Worm (Caenorhabditis elegans) whole organism, mixed stage, embryonic: ENCODE measurements around the gene scl-11.

Source experiments
- ces-1 ChIP-seq: fragments of 150-350 bp; optimal IDR thresholded peaks from 2 replicates; lab custom pipeline; 2014; ENCODE audit warnings: missing biosample characterization, missing genetic modification reagents, missing genetic modification characterization
- elt-3 ChIP-seq: fragments of 150-350 bp; optimal IDR thresholded peaks from 2 replicates; lab custom pipeline; 2014; ENCODE audit warnings: missing biosample characterization, missing genetic modification characterization
- lin-32 ChIP-seq: fragments of 200-800 bp; sonication (Bioruptor generic); optimal IDR thresholded peaks from 2 replicates; lab custom pipeline; 2018; ENCODE audit warnings: mild to moderate bottlenecking, missing genetic modification characterization, missing compliant biosample characterization
- mab-5 ChIP-seq: fragments of 150-350 bp; optimal IDR thresholded peaks from 2 replicates; lab custom pipeline; 2014; ENCODE audit warnings: missing biosample characterization, missing genetic modification characterization
- nhr-237 ChIP-seq: fragments of 150-350 bp; optimal IDR thresholded peaks from 2 replicates; lab custom pipeline; 2014; ENCODE audit warnings: missing biosample characterization, missing genetic modification characterization
- sem-2 ChIP-seq: fragments of 200-800 bp; sonication (Bioruptor generic); optimal IDR thresholded peaks from 2 replicates; lab custom pipeline; 2018; ENCODE audit warnings: mild to moderate bottlenecking, missing genetic modification characterization, missing compliant biosample characterization
- snpc-4 ChIP-seq: fragments of 150-350 bp; optimal IDR thresholded peaks from 2 replicates; lab custom pipeline; 2014; ENCODE audit warnings: missing biosample characterization, missing genetic modification characterization
- sptf-1 ChIP-seq: sonication (generic microtip); optimal IDR thresholded peaks from 2 replicates; lab custom pipeline; 2017; ENCODE audit warnings: mild to moderate bottlenecking, missing genetic modification characterization, moderate library complexity, missing compliant biosample characterization
- unc-39 ChIP-seq: fragments of 150-350 bp; optimal IDR thresholded peaks from 2 replicates; lab custom pipeline; 2014; ENCODE audit warnings: missing biosample characterization, missing genetic modification characterization
- unc-62 ChIP-seq: fragments of 150-350 bp; optimal IDR thresholded peaks from 2 replicates; lab custom pipeline; 2014; ENCODE audit warnings: missing biosample characterization, missing genetic modification reagents, missing genetic modification characterization

DNA sequence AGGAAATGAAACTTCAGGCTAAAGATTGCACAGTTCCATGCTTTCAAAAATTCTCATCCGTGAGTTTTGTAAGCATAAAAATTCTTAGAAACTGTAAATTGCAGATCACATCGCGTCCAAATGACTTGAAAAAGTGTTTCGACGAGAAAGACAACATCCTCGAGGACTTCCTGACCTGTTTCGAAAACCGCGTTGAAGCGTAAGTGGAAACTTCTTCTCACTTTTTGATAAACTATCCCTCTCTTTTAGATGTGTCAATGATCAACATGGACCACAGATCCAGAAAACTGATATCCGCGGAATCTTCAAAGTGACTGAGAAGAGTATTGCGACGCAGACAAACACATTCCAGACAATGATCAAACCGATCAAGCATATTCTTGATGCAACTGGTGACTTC, 29.7 kb downstream of the scl-11 start:
- TF ChIP-seq unc-39 (tag; lab: Kevin White, UChicago) (no peak), sptf-1 (no peak), unc-62 (GFP tag; lab: Kevin White, UChicago) (no peak), elt-3 (tag; lab: Kevin White, UChicago) (no peak), nhr-237 (tag; lab: Kevin White, UChicago) (no peak), ces-1 (GFP tag; lab: Kevin White, UChicago) (no peak), lin-32 (no peak), sem-2 (no peak), mab-5 (tag; lab: Kevin White, UChicago) (no peak), snpc-4 (tag; lab: Kevin White, UChicago) (no peak)
